Fruit fly (Drosophila melanogaster): Measurements from ENCODE around the gene CG14625.

DNA sequence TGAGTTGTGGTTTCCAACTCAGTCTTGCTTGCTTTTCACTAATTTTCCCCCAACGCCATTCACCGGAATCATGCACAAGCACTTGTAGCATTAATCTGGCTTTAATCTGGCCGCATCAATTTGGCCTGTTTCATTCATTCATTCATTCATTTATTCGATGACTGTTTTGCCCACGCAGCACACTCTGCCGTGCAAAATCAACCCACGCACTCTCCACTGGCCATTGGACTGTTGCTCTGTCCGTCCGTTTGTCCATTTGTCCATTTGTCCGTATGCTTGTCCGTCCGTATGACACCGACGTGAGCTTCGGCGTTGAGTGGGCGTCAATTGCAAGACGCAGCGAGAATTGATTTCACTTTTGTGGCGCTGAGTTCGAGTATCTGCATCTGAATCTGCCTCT, 50.8 kb downstream of the CG14625 start:
- TF ChIP-seq CTCF (optimal IDR thresholded peaks at IDR 0.05) (no peak), CG8478 (optimal IDR thresholded peaks at IDR 0.05) (no peak)

Data from S2 (cell line).